Worm (Caenorhabditis elegans) whole organism, L2 larva: ENCODE results near the gene C03B1.2.

Source experiments
- C34F6.9 ChIP-seq: fragments of 150-350 bp; optimal IDR thresholded peaks from 2 replicates; lab custom pipeline; 2014; ENCODE audit warnings: missing biosample characterization, missing genetic modification characterization
- F13H6.1 ChIP-seq: sonication (generic microtip); optimal IDR thresholded peaks from 2 replicates; lab custom pipeline; 2016; ENCODE audit warnings: missing genetic modification characterization, missing compliant biosample characterization
- R02D3.7 ChIP-seq: fragments of 150-350 bp; optimal IDR thresholded peaks from 2 replicates; lab custom pipeline; 2014; ENCODE audit warnings: missing biosample characterization, missing genetic modification characterization
- ZK546.5 ChIP-seq: sonication (generic microtip); optimal IDR thresholded peaks from 2 replicates; lab custom pipeline; 2017; ENCODE audit warnings: missing biosample characterization, missing genetic modification characterization
- ceh-82 ChIP-seq: fragments of 150-350 bp; optimal IDR thresholded peaks from 2 replicates; lab custom pipeline; 2014; ENCODE audit warnings: missing biosample characterization, missing genetic modification characterization
- crh-2 ChIP-seq: sonication (generic microtip); optimal IDR thresholded peaks from 2 replicates; lab custom pipeline; 2017; ENCODE audit warnings: missing biosample characterization, missing genetic modification characterization
- egl-27 ChIP-seq: sonication (generic microtip); optimal IDR thresholded peaks from 3 replicates; lab custom pipeline; 2017; ENCODE audit warnings: missing biosample characterization, missing genetic modification reagents, missing genetic modification characterization
- elt-1 ChIP-seq: fragments of 150-350 bp; optimal IDR thresholded peaks from 2 replicates; lab custom pipeline; 2014; ENCODE audit warnings: missing biosample characterization, missing genetic modification characterization
- elt-3 ChIP-seq: sonication (generic microtip); optimal IDR thresholded peaks from 2 replicates; lab custom pipeline; 2017; ENCODE audit warnings: missing biosample characterization, missing genetic modification characterization
- fos-1 ChIP-seq: fragments of 150-350 bp; optimal IDR thresholded peaks from 2 replicates; lab custom pipeline; 2014; ENCODE audit warnings: missing biosample characterization, missing genetic modification characterization
- gmeb-1 ChIP-seq: fragments of 150-350 bp; optimal IDR thresholded peaks from 2 replicates; lab custom pipeline; 2014; ENCODE audit warnings: missing biosample characterization, missing genetic modification characterization
- lin-11 ChIP-seq: fragments of 150-350 bp; sonication (generic microtip); optimal IDR thresholded peaks from 2 replicates; lab custom pipeline; 2014; ENCODE audit warnings: missing biosample characterization, missing genetic modification characterization, inconsistent platforms, mixed read lengths
- lin-13 ChIP-seq: fragments of 150-350 bp; optimal IDR thresholded peaks from 2 replicates; lab custom pipeline; 2014; ENCODE audit warnings: missing biosample characterization, missing genetic modification reagents, missing genetic modification characterization
- lin-39 ChIP-seq: fragments of 150-350 bp; optimal IDR thresholded peaks from 2 replicates; lab custom pipeline; 2014; ENCODE audit warnings: missing biosample characterization, missing genetic modification reagents, missing genetic modification characterization
- lsy-2 ChIP-seq, 2 experiments: fragments of 150-350 bp in 1 of 2; sonication (generic microtip) in 1 of 2; optimal IDR thresholded peaks; 2 replicates each; lab custom pipeline; 2014 to 2017; ENCODE audit warnings: missing biosample characterization in 2 of 2, missing genetic modification characterization in 2 of 2
- mbf-1 ChIP-seq: sonication (generic microtip); optimal IDR thresholded peaks from 2 replicates; lab custom pipeline; 2017; ENCODE audit warnings: missing biosample characterization, missing genetic modification characterization
- nhr-10 ChIP-seq: sonication (generic microtip); optimal IDR thresholded peaks from 2 replicates; lab custom pipeline; 2017; ENCODE audit warnings: missing biosample characterization, missing genetic modification characterization
- nhr-11 ChIP-seq: fragments of 150-350 bp; optimal IDR thresholded peaks from 2 replicates; lab custom pipeline; 2014; ENCODE audit warnings: missing biosample characterization, missing genetic modification characterization
- nhr-12 ChIP-seq: fragments of 150-350 bp; optimal IDR thresholded peaks from 2 replicates; lab custom pipeline; 2014; ENCODE audit warnings: missing biosample characterization, missing genetic modification characterization
- nhr-129 ChIP-seq: fragments of 150-350 bp; optimal IDR thresholded peaks from 2 replicates; lab custom pipeline; 2014; ENCODE audit warnings: missing biosample characterization, missing genetic modification characterization
- nhr-21 ChIP-seq: fragments of 150-350 bp; optimal IDR thresholded peaks from 2 replicates; lab custom pipeline; 2014; ENCODE audit warnings: missing biosample characterization, missing genetic modification characterization
- nhr-23 ChIP-seq: fragments of 150-350 bp; optimal IDR thresholded peaks from 2 replicates; lab custom pipeline; 2014; ENCODE audit warnings: missing biosample characterization, missing genetic modification reagents, missing genetic modification characterization
- nhr-237 ChIP-seq: fragments of 150-350 bp; optimal IDR thresholded peaks from 2 replicates; lab custom pipeline; 2014; ENCODE audit warnings: missing biosample characterization, missing genetic modification characterization
- nhr-6 ChIP-seq: fragments of 150-350 bp; optimal IDR thresholded peaks from 2 replicates; lab custom pipeline; 2014; ENCODE audit warnings: missing biosample characterization, missing genetic modification characterization
- nhr-77 ChIP-seq: fragments of 150-350 bp; optimal IDR thresholded peaks from 2 replicates; lab custom pipeline; 2014; ENCODE audit warnings: missing biosample characterization, missing genetic modification characterization
- peb-1 ChIP-seq: fragments of 150-350 bp; optimal IDR thresholded peaks from 2 replicates; lab custom pipeline; 2014; ENCODE audit warnings: missing biosample characterization, missing genetic modification characterization
- skn-1 ChIP-seq: sonication (generic microtip); optimal IDR thresholded peaks from 2 replicates; lab custom pipeline; 2017; ENCODE audit warnings: missing biosample characterization, missing genetic modification characterization
- sma-3 ChIP-seq: sonication (generic microtip); optimal IDR thresholded peaks from 2 replicates; lab custom pipeline; 2016; ENCODE audit warnings: missing genetic modification reagents, missing genetic modification characterization, missing compliant biosample characterization
- sma-9 ChIP-seq, 2 experiments: fragments of 150-350 bp in 1 of 2; sonication (generic microtip) in 1 of 2; optimal IDR thresholded peaks; 2 replicates each; lab custom pipeline; 2014 to 2016; ENCODE audit warnings: missing genetic modification characterization in 2 of 2, mild to moderate bottlenecking in 1 of 2, missing biosample characterization in 1 of 2, missing compliant biosample characterization in 1 of 2, missing genetic modification reagents in 1 of 2, moderate library complexity in 1 of 2
- unc-55 ChIP-seq: fragments of 150-350 bp; sonication (generic microtip); optimal IDR thresholded peaks from 3 replicates; lab custom pipeline; 2014; ENCODE audit warnings: missing biosample characterization, missing genetic modification reagents, missing genetic modification characterization
- unc-62 ChIP-seq: fragments of 150-350 bp; optimal IDR thresholded peaks from 2 replicates; lab custom pipeline; 2014; ENCODE audit warnings: missing biosample characterization, missing genetic modification reagents, missing genetic modification characterization
- zag-1 ChIP-seq: fragments of 150-350 bp; optimal IDR thresholded peaks from 2 replicates; lab custom pipeline; 2014; ENCODE audit warnings: missing biosample characterization, missing genetic modification characterization
- ztf-1 ChIP-seq: fragments of 200-800 bp; sonication (Bioruptor generic); conservative IDR thresholded peaks from 2 replicates; pipeline ENCODE4 v1.3.6; 2022; ENCODE audit warnings: missing genetic modification characterization, missing compliant biosample characterization
- ztf-4 ChIP-seq: fragments of 150-350 bp; optimal IDR thresholded peaks from 2 replicates; lab custom pipeline; 2014; ENCODE audit warnings: missing biosample characterization, missing genetic modification characterization

Gene C03B1.2

ce11 chrX:6341513-6341912 lies 28.3 kb upstream of the C03B1.2 start, which contains the start of gene C03B1.7:
TSS of gene C03B1.7 (plus strand) at chrX:6341813.
- TF ChIP-seq ZK546.5 (tag; lab: Kevin White, UChicago) (no peak), nhr-77 (tag; lab: Kevin White, UChicago) (no peak), nhr-23 (tag; lab: Kevin White, UChicago) (no peak), egl-27 (tag; lab: Kevin White, UChicago) (no peak), lin-13 (GFP tag; lab: Kevin White, UChicago) (no peak), F13H6.1 (no peak), lin-11 (no peak), C34F6.9 (tag; lab: Kevin White, UChicago) (no peak)
- TF ChIP-seq, all 48 proteins: peak for 0

ce11 chrX:6345785-6346184 lies 24.0 kb upstream of the C03B1.2 start:
- TF ChIP-seq nhr-10, result no peak
- TF ChIP-seq nhr-21 (tag; lab: Kevin White, UChicago), result no peak
- TF ChIP-seq fos-1, result no peak
- no peak for TF ChIP-seq nhr-23 (tag; lab: Kevin White, UChicago)
- TF ChIP-seq sma-9 (GFP tag; optimal IDR thresholded peaks at IDR 0.05; lab: Kevin White, UChicago), result no peak
- no peak for TF ChIP-seq sma-9 (tag; optimal IDR thresholded peaks at IDR 0.05; lab: Kevin White, UChicago)
- TF ChIP-seq nhr-237 (tag; lab: Kevin White, UChicago), result no peak
- TF ChIP-seq sma-3 (GFP tag; lab: Kevin White, UChicago), result no peak
- no peak for TF ChIP-seq gmeb-1 (tag; lab: Kevin White, UChicago)
- TF ChIP-seq nhr-11 (tag; lab: Kevin White, UChicago), result no peak
- no peak for TF ChIP-seq elt-3 (tag; lab: Kevin White, UChicago)

ce11 chrX:6347013-6347412 lies 22.8 kb upstream of the C03B1.2 start, which contains the start of gene C03B1.9:
TSS of gene C03B1.9 (minus strand) at chrX:6347113.
- TF ChIP-seq lin-13 (GFP tag; lab: Kevin White, UChicago) (no peak), lin-39 (no peak), skn-1 (tag; lab: Kevin White, UChicago) (no peak), unc-55 (no peak), R02D3.7 (tag; lab: Kevin White, UChicago) (no peak), lsy-2 (tag; optimal IDR thresholded peaks at IDR 0.05; lab: Kevin White, UChicago) (no peak), nhr-12 (tag; lab: Kevin White, UChicago) (no peak), nhr-129 (tag; lab: Kevin White, UChicago) (no peak), nhr-6 (no peak), F13H6.1 (no peak), crh-2 (tag; lab: Kevin White, UChicago) (no peak), elt-1 (no peak), ztf-1 (GFP tag; lab: Robert Waterston, UW) (no peak), elt-3 (tag; lab: Kevin White, UChicago) (no peak), mbf-1 (tag; lab: Kevin White, UChicago) (no peak), unc-62 (GFP tag; lab: Kevin White, UChicago) (no peak), zag-1 (tag; lab: Kevin White, UChicago) (no peak), sma-3 (GFP tag; lab: Kevin White, UChicago) (no peak), C34F6.9 (tag; lab: Kevin White, UChicago) (no peak), ceh-82 (no peak)

ce11 chrX:6350016-6350415 lies 19.8 kb upstream of the C03B1.2 start, which contains the start of gene C03B1.6:
TSS of gene C03B1.6 (plus strand) at chrX:6350316.
- TF ChIP-seq sma-9 (GFP tag; optimal IDR thresholded peaks at IDR 0.05; lab: Kevin White, UChicago) (no peak), sma-9 (tag; optimal IDR thresholded peaks at IDR 0.05; lab: Kevin White, UChicago) (no peak), ztf-4 (no peak), peb-1 (tag; lab: Kevin White, UChicago) (no peak), F13H6.1 (no peak), gmeb-1 (tag; lab: Kevin White, UChicago) (no peak)

ce11 chrX:6353763-6354162 lies 16.1 kb upstream of the C03B1.2 start:
- TF ChIP-seq nhr-6, result no peak
- TF ChIP-seq C34F6.9 (tag; lab: Kevin White, UChicago), result peak; percentile 26
